Worm (Caenorhabditis elegans) whole organism, L4 larva: ENCODE measurements around the gene lips-7.

Experiments
- F26F4.8 ChIP-seq: fragments of 200-800 bp; sonication (Bioruptor generic); conservative IDR thresholded peaks from 2 replicates; pipeline ENCODE4 v1.3.6; 2022; ENCODE audit warnings: missing genetic modification characterization, missing compliant biosample characterization
- R02D3.7 ChIP-seq: fragments of 150-350 bp; sonication (generic microtip); optimal IDR thresholded peaks from 3 replicates; lab custom pipeline; 2014; ENCODE audit warnings: missing biosample characterization, missing genetic modification characterization
- ama-1 ChIP-seq: fragments of 150-350 bp; optimal IDR thresholded peaks from 2 replicates; lab custom pipeline; 2014; ENCODE audit warnings: inconsistent platforms, mixed read lengths
- daf-12 ChIP-seq: fragments of 150-350 bp; optimal IDR thresholded peaks from 2 replicates; lab custom pipeline; 2014; ENCODE audit warnings: missing biosample characterization, missing genetic modification reagents, missing genetic modification characterization
- dmd-6 ChIP-seq: fragments of 200-800 bp; sonication (Bioruptor generic); IDR thresholded peaks from 2 replicates; pipeline ENCODE4 v1.3.6; 2022; ENCODE audit warnings: missing genetic modification reagents, missing genetic modification characterization, missing compliant biosample characterization
- madf-5 ChIP-seq, 2 experiments: fragments of 200-800 bp; sonication (Bioruptor generic); IDR thresholded peaks; 2 replicates each; pipeline ENCODE4 v1.3.6; 2022; ENCODE audit warnings: missing compliant biosample characterization in 2 of 2, missing genetic modification characterization in 2 of 2
- mdl-1 ChIP-seq, 2 experiments: fragments of 150-350 bp in 1 of 2; sonication (generic microtip) in 1 of 2; optimal IDR thresholded peaks; 2 replicates each; lab custom pipeline; 2014 to 2017; ENCODE audit warnings: missing biosample characterization in 2 of 2, missing genetic modification characterization in 2 of 2
- unc-39 ChIP-seq: sonication (generic microtip); optimal IDR thresholded peaks from 2 replicates; lab custom pipeline; 2017; ENCODE audit warnings: missing biosample characterization, missing genetic modification characterization
- unc-62 ChIP-seq, 3 experiments: fragments of 150-350 bp in 1 of 3; sonication (generic microtip); optimal IDR thresholded peaks in 2 of 3; peaks in 1 of 3; 1 replicate in 1 of 3; 2 replicates in 2 of 3; lab custom pipeline; 2014 to 2017; ENCODE audit warnings: missing biosample characterization in 3 of 3, missing genetic modification characterization in 3 of 3, missing genetic modification reagents in 3 of 3, missing genotype in 1 of 3

ce11 chrII:578803-579202 is 27.1 kb downstream of the lips-7 start:
- TF ChIP-seq daf-12 (no peak), ama-1 (lab: Kevin White, UChicago) (no peak), R02D3.7 (tag; lab: Kevin White, UChicago) (no peak), unc-62 (GFP tag; optimal IDR thresholded peaks at IDR 0.05 in 1 of 2; lab: Kevin White, UChicago) (no peak), unc-62 (tag; optimal IDR thresholded peaks at IDR 0.05; lab: Kevin White, UChicago) (no peak), madf-5 (GFP tag; IDR thresholded peaks at IDR 0.05; lab: Robert Waterston, UW) (no peak), unc-39 (tag; lab: Kevin White, UChicago) (no peak), F26F4.8 (GFP tag; lab: Robert Waterston, UW) (no peak), dmd-6 (GFP tag; lab: Robert Waterston, UW) (no peak), mdl-1 (tag; optimal IDR thresholded peaks at IDR 0.05; lab: Kevin White, UChicago) (no peak)
